Fruit fly (Drosophila melanogaster) whole organism, embryonic: ENCODE data around the gene Irbp18.
A peak's percentile ranks its signal among the peaks of the same experiment; 100 is the strongest.

Experiments used
- Abd-B ChIP-seq: fragments of 200-800 bp; sonication (Bioruptor generic); optimal IDR thresholded peaks from 2 replicates; lab custom pipeline; 2018; ENCODE audit warnings: missing biosample characterization, mild to moderate bottlenecking, missing genetic modification characterization, moderate library complexity
- CG10431 ChIP-seq: fragments of 200-800 bp; sonication (Bioruptor generic); optimal IDR thresholded peaks from 3 replicates; lab custom pipeline; 2018; ENCODE audit warnings: missing biosample characterization, mild to moderate bottlenecking, missing genetic modification characterization
- CG14710 ChIP-seq: fragments of 200-800 bp; sonication (Bioruptor generic); optimal IDR thresholded peaks from 3 replicates; lab custom pipeline; 2019; ENCODE audit warnings: missing biosample characterization, mild to moderate bottlenecking, missing genetic modification characterization, moderate library complexity
- CG14860 ChIP-seq: fragments of 200-800 bp; sonication (Bioruptor generic); IDR thresholded peaks from 3 replicates; pipeline ENCODE4 v1.3.6; 2022; ENCODE audit warnings: missing biosample characterization, missing genetic modification characterization; ENCODE audit not compliant: partially characterized antibody
- CG1529 ChIP-seq: fragments of 200-800 bp; sonication (Bioruptor generic); optimal IDR thresholded peaks from 3 replicates; lab custom pipeline; 2018; ENCODE audit warnings: missing biosample characterization, missing genetic modification characterization
- CG15514 ChIP-seq: fragments of 200-800 bp; sonication (Bioruptor generic); optimal IDR thresholded peaks from 3 replicates; lab custom pipeline; 2017; ENCODE audit warnings: missing biosample characterization, missing genetic modification characterization, mild to moderate bottlenecking, moderate library complexity, missing genetic modification reagents
- CG16863 ChIP-seq: fragments of 200-800 bp; sonication (Bioruptor generic); optimal IDR thresholded peaks from 3 replicates; lab custom pipeline; 2016; ENCODE audit warnings: missing biosample characterization, missing genetic modification characterization
- CG17568 ChIP-seq: fragments of 200-800 bp; sonication (Bioruptor generic); optimal IDR thresholded peaks from 2 replicates; lab custom pipeline; 2018; ENCODE audit warnings: missing biosample characterization, mild to moderate bottlenecking, missing genetic modification characterization, moderate library complexity
- CG17829 ChIP-seq: fragments of 200-800 bp; optimal IDR thresholded peaks from 2 replicates; lab custom pipeline; 2019; ENCODE audit warnings: missing biosample characterization, mild to moderate bottlenecking, missing genetic modification characterization, moderate library complexity
- CG2712 ChIP-seq: fragments of 200-800 bp; optimal IDR thresholded peaks from 3 replicates; lab custom pipeline; 2019; ENCODE audit warnings: missing biosample characterization, mild to moderate bottlenecking, missing genetic modification characterization, moderate library complexity
- CG2889 ChIP-seq: fragments of 200-800 bp; sonication (Bioruptor generic); IDR thresholded peaks from 3 replicates; pipeline ENCODE4 v1.3.6; 2022; ENCODE audit warnings: missing biosample characterization, missing genetic modification characterization
- CG3065 ChIP-seq: fragments of 200-800 bp; sonication (Bioruptor generic); optimal IDR thresholded peaks from 2 replicates; lab custom pipeline; 2016; ENCODE audit warnings: missing biosample characterization, missing genetic modification characterization
- CG31365 ChIP-seq: fragments of 200-800 bp; sonication (Bioruptor generic); optimal IDR thresholded peaks from 2 replicates; lab custom pipeline; 2018; ENCODE audit warnings: missing biosample characterization, mild to moderate bottlenecking, missing genetic modification characterization
- CG31388 ChIP-seq: fragments of 200-800 bp; sonication (Bioruptor generic); optimal IDR thresholded peaks from 2 replicates; lab custom pipeline; 2016; ENCODE audit warnings: missing biosample characterization, missing genetic modification characterization
- CG34376 ChIP-seq: fragments of 200-800 bp; sonication (Bioruptor generic); optimal IDR thresholded peaks from 2 replicates; lab custom pipeline; 2018; ENCODE audit warnings: missing biosample characterization, mild to moderate bottlenecking, missing genetic modification characterization
- CG3726 ChIP-seq: fragments of 200-800 bp; sonication (Bioruptor generic); IDR thresholded peaks from 3 replicates; pipeline ENCODE4, ENCODE4 v1.3.6; 2022; ENCODE audit warnings: missing biosample characterization, missing genetic modification characterization
- CG4707 ChIP-seq: fragments of 200-800 bp; sonication (Bioruptor generic); optimal IDR thresholded peaks from 2 replicates; lab custom pipeline; 2018; ENCODE audit warnings: missing biosample characterization, mild to moderate bottlenecking, missing genetic modification characterization, moderate library complexity
- CG4730 ChIP-seq: fragments of 200-800 bp; sonication (Bioruptor generic); IDR thresholded peaks from 2 replicates; pipeline ENCODE4 v1.3.6; 2022; ENCODE audit warnings: missing biosample characterization, missing genetic modification characterization
- CG7271 ChIP-seq: fragments of 200-800 bp; sonication (Bioruptor generic); optimal IDR thresholded peaks from 2 replicates; lab custom pipeline; 2018; ENCODE audit warnings: missing biosample characterization, mild to moderate bottlenecking, missing genetic modification characterization, moderate library complexity
- CG9609 ChIP-seq: fragments of 200-800 bp; sonication (Bioruptor generic); optimal IDR thresholded peaks from 3 replicates; lab custom pipeline; 2016; ENCODE audit warnings: missing biosample characterization, missing genetic modification characterization
- CTCF ChIP-seq: fragments of 200-800 bp; sonication (Bioruptor generic); optimal IDR thresholded peaks from 2 replicates; lab custom pipeline; 2017; ENCODE audit warnings: missing biosample characterization, mild to moderate bottlenecking, missing genetic modification characterization, moderate library complexity
- CoRest ChIP-seq: fragments of 200-800 bp; sonication (Bioruptor generic); optimal IDR thresholded peaks from 3 replicates; lab custom pipeline; 2018; ENCODE audit warnings: missing biosample characterization, mild to moderate bottlenecking, missing genetic modification characterization, moderate library complexity
- Dad ChIP-seq: fragments of 200-800 bp; sonication (Bioruptor generic); optimal IDR thresholded peaks from 3 replicates; lab custom pipeline; 2016; ENCODE audit warnings: missing biosample characterization, missing genetic modification characterization
- Dbx ChIP-seq: fragments of 200-800 bp; sonication (Bioruptor generic); IDR thresholded peaks from 3 replicates; pipeline ENCODE4 v1.3.6; 2022; ENCODE audit warnings: missing biosample characterization, missing genetic modification characterization
- Dek ChIP-seq: fragments of 200-800 bp; sonication (Bioruptor generic); optimal IDR thresholded peaks from 3 replicates; lab custom pipeline; 2019; ENCODE audit warnings: missing biosample characterization, mild to moderate bottlenecking, missing genetic modification characterization, moderate library complexity
- Doc2 ChIP-seq: fragments of 200-800 bp; sonication (Bioruptor generic); IDR thresholded peaks from 2 replicates; pipeline ENCODE4 v1.3.6; 2022; ENCODE audit warnings: missing biosample characterization, missing genetic modification characterization
- E2f2 ChIP-seq: fragments of 200-800 bp; sonication (Bioruptor generic); IDR thresholded peaks from 2 replicates; pipeline ENCODE4 v1.3.6; 2022; ENCODE audit warnings: missing biosample characterization, missing genetic modification characterization
- GATAe ChIP-seq: fragments of 200-800 bp; sonication (Bioruptor generic); conservative IDR thresholded peaks from 2 replicates; pipeline ENCODE4 v1.3.6; 2022; ENCODE audit warnings: missing biosample characterization, missing genetic modification characterization
- Ravus ChIP-seq: fragments of 200-800 bp; sonication (Bioruptor generic); IDR thresholded peaks from 2 replicates; pipeline ENCODE4 v1.3.6; 2022; ENCODE audit warnings: missing biosample characterization, missing genetic modification characterization
- Sry-β ChIP-seq: fragments of 200-800 bp; sonication (Bioruptor generic); optimal IDR thresholded peaks from 2 replicates; lab custom pipeline; 2018; ENCODE audit warnings: missing biosample characterization, mild to moderate bottlenecking, missing genetic modification characterization, moderate library complexity
- bcd ChIP-seq: fragments of 200-800 bp; sonication (Bioruptor generic); optimal IDR thresholded peaks from 2 replicates; lab custom pipeline; 2017; ENCODE audit warnings: missing biosample characterization, mild to moderate bottlenecking, missing genetic modification characterization
- bigmax ChIP-seq: fragments of 200-800 bp; sonication (Bioruptor generic); optimal IDR thresholded peaks from 2 replicates; lab custom pipeline; 2018; ENCODE audit warnings: missing biosample characterization, mild to moderate bottlenecking, missing genetic modification characterization
- cas ChIP-seq: fragments of 200-800 bp; sonication (Bioruptor generic); IDR thresholded peaks from 2 replicates; pipeline ENCODE4 v1.3.6; 2022; ENCODE audit warnings: missing biosample characterization, missing genetic modification characterization
- chif ChIP-seq, 2 experiments: fragments of 200-800 bp; sonication (Bioruptor generic); optimal IDR thresholded peaks; 3 replicates each; lab custom pipeline; 2016; ENCODE audit warnings: missing biosample characterization in 2 of 2, missing genetic modification characterization in 2 of 2
- crc ChIP-seq: fragments of 200-800 bp; sonication (Bioruptor generic); optimal IDR thresholded peaks from 2 replicates; lab custom pipeline; 2016; ENCODE audit warnings: missing biosample characterization, missing genetic modification characterization
- disco-r ChIP-seq: fragments of 200-800 bp; sonication (Bioruptor generic); optimal IDR thresholded peaks from 2 replicates; lab custom pipeline; 2016; ENCODE audit warnings: missing biosample characterization, missing genetic modification characterization
- dysf ChIP-seq: fragments of 200-800 bp; sonication (Bioruptor generic); IDR thresholded peaks from 3 replicates; pipeline ENCODE4 v1.3.6; 2022; ENCODE audit warnings: missing biosample characterization, missing genetic modification characterization
- en ChIP-seq: fragments of 200-800 bp; sonication (Bioruptor generic); optimal IDR thresholded peaks from 2 replicates; lab custom pipeline; 2016; ENCODE audit warnings: missing biosample characterization, missing genetic modification characterization
- h ChIP-seq: fragments of >200 bp; optimal IDR thresholded peaks from 2 replicates; lab custom pipeline; 2017
- ind ChIP-seq: fragments of 200-800 bp; sonication (Bioruptor generic); optimal IDR thresholded peaks from 3 replicates; lab custom pipeline; 2016; ENCODE audit warnings: missing biosample characterization, missing genetic modification characterization
- jigr1 ChIP-seq: fragments of 200-800 bp; sonication (Bioruptor generic); IDR thresholded peaks from 3 replicates; pipeline ENCODE4 v1.3.6; 2022; ENCODE audit warnings: missing biosample characterization, missing genetic modification characterization
- knrl ChIP-seq: fragments of 200-800 bp; sonication (Bioruptor generic); IDR thresholded peaks from 3 replicates; pipeline ENCODE4 v1.3.6; 2022; ENCODE audit warnings: missing biosample characterization, missing genetic modification characterization; ENCODE audit not compliant: partially characterized antibody
- nmo ChIP-seq: fragments of 200-800 bp; sonication (Bioruptor generic); optimal IDR thresholded peaks from 2 replicates; lab custom pipeline; 2018; ENCODE audit warnings: missing biosample characterization, mild to moderate bottlenecking, missing genetic modification characterization, moderate library complexity
- p53 ChIP-seq: fragments of 200-800 bp; sonication (Bioruptor generic); optimal IDR thresholded peaks from 2 replicates; lab custom pipeline; 2016; ENCODE audit warnings: missing biosample characterization, missing genetic modification characterization
- pros ChIP-seq: fragments of 200-800 bp; sonication (Bioruptor generic); optimal IDR thresholded peaks from 3 replicates; lab custom pipeline; 2019; ENCODE audit warnings: missing biosample characterization, mild to moderate bottlenecking, missing genetic modification characterization, moderate library complexity
- rib ChIP-seq: fragments of 200-800 bp; sonication (Bioruptor generic); IDR thresholded peaks from 2 replicates; pipeline ENCODE4 v1.3.6; 2022; ENCODE audit warnings: missing biosample characterization, missing genetic modification characterization
- ro ChIP-seq: fragments of 200-800 bp; sonication (Bioruptor generic); IDR thresholded peaks from 2 replicates; pipeline ENCODE4 v1.3.6; 2022; ENCODE audit warnings: missing biosample characterization, missing genetic modification characterization
- stc ChIP-seq: fragments of 200-800 bp; sonication (Bioruptor generic); IDR thresholded peaks from 2 replicates; pipeline ENCODE4 v1.3.6; 2022; ENCODE audit warnings: missing biosample characterization, missing genetic modification characterization
- ttk ChIP-seq: fragments of 200-800 bp; sonication (Bioruptor generic); IDR thresholded peaks from 2 replicates; pipeline ENCODE4 v2.1.2; 2022; ENCODE audit warnings: missing biosample characterization, missing genetic modification characterization
- usp ChIP-seq: fragments of >200 bp; optimal IDR thresholded peaks from 2 replicates; lab custom pipeline; 2017; ENCODE audit warnings: missing biosample characterization, missing genetic modification characterization
- wdn ChIP-seq: fragments of 200-800 bp; sonication (Bioruptor generic); IDR thresholded peaks from 2 replicates; pipeline ENCODE4 v1.3.6; 2022; ENCODE audit warnings: missing biosample characterization, missing genetic modification characterization

Irbp18 gene

dm6 chr3L:11118627-11119395, 20.8 kb upstream of the Irbp18 start (continued):
- no peak for TF ChIP-seq CG14860 (GFP tag; lab: Robert Waterston, UW)
- peak; percentile 64 for TF ChIP-seq p53
- peak; percentile 60 for TF ChIP-seq Dad
- TF ChIP-seq Doc2 (GFP tag; lab: Robert Waterston, UW), result no peak
- TF ChIP-seq pros (GFP tag; lab: Kevin White, UChicago), result peak; percentile 68
- TF ChIP-seq ttk, result no peak
- TF ChIP-seq Dek (tag; lab: Kevin White, UChicago), result peak; percentile 55
- TF ChIP-seq bigmax (GFP tag; lab: Kevin White, UChicago), result peak; percentile 58
- TF ChIP-seq CG4730 (GFP tag; lab: Robert Waterston, UW), result no peak
- TF ChIP-seq dysf (GFP tag; lab: Robert Waterston, UW), result peak; percentile 27; the same call in 1 of the 3 replicates
- TF ChIP-seq CG31365, result peak; percentile 77
- TF ChIP-seq bcd (GFP tag; lab: Kevin White, UChicago), result no peak
- TF ChIP-seq CG15514, result peak; percentile 73
- peak; percentile 50; the same call in 1 of the 2 replicates for TF ChIP-seq E2f2
- TF ChIP-seq cas (GFP tag; lab: Robert Waterston, UW), result no peak
- peak; percentile 6 for TF ChIP-seq CTCF (GFP tag; lab: Kevin White, UChicago)
- peak; percentile 54 for TF ChIP-seq CG16863 (GFP tag; lab: Kevin White, UChicago)
- no peak for TF ChIP-seq h
- peak; percentile 50 for TF ChIP-seq CG17829 (tag; lab: Kevin White, UChicago)
- TF ChIP-seq crc (GFP tag; lab: Kevin White, UChicago), result peak; percentile 64
- no peak for TF ChIP-seq Ravus
- peak; percentile 84; the same call in 2 of the 3 replicates for TF ChIP-seq Dbx (GFP tag; lab: Robert Waterston, UW)
- peak; percentile 71 for TF ChIP-seq CG7271 (tag; lab: Kevin White, UChicago)
- no peak for TF ChIP-seq ro (GFP tag; lab: Robert Waterston, UW)
- TF ChIP-seq CG34376 (GFP tag; lab: Kevin White, UChicago), result peak; percentile 95
- peak; percentile 47 for TF ChIP-seq en (GFP tag; lab: Kevin White, UChicago)
- peak; percentile 34 for TF ChIP-seq CG3065
- no peak for TF ChIP-seq GATAe (GFP tag; lab: Robert Waterston, UW)
- peak; percentile 5 for TF ChIP-seq CG31388
- peak; percentile 65 for TF ChIP-seq CG14710 (tag; lab: Kevin White, UChicago)
- peak; percentile 72 for TF ChIP-seq CG1529 (GFP tag; lab: Kevin White, UChicago)
- no peak for TF ChIP-seq CG2889 (GFP tag; lab: Robert Waterston, UW)
- TF ChIP-seq chif (GFP tag; optimal IDR thresholded peaks at IDR 0.05; lab: Kevin White, UChicago), result peak; percentile 23 to 65
- no peak for TF ChIP-seq jigr1 (GFP tag; lab: Robert Waterston, UW)
- peak; percentile 51; the same call in 1 of the 2 replicates for TF ChIP-seq wdn (GFP tag; lab: Robert Waterston, UW)
- no peak for TF ChIP-seq CG3726 (GFP tag; lab: Robert Waterston, UW)
- TF ChIP-seq CG2712 (tag; lab: Kevin White, UChicago), result peak; percentile 35
- TF ChIP-seq CG10431 (GFP tag; lab: Kevin White, UChicago), result peak; percentile 86
- TF ChIP-seq ind (GFP tag; lab: Kevin White, UChicago), result no peak
- TF ChIP-seq CG17568, result peak; percentile 90
- TF ChIP-seq CG9609 (GFP tag; lab: Kevin White, UChicago), result peak; percentile 16
- peak; percentile 16 for TF ChIP-seq nmo (GFP tag; lab: Kevin White, UChicago)
- TF ChIP-seq usp (GFP tag; lab: Kevin White, UChicago), result no peak
- no peak for TF ChIP-seq knrl
- TF ChIP-seq CG4707, result peak; percentile 72
- no peak for TF ChIP-seq Abd-B
- TF ChIP-seq CoRest, result peak; percentile 46
- TF ChIP-seq stc (GFP tag; lab: Robert Waterston, UW), result peak; percentile 58; the same call in 1 of the 2 replicates
- peak; percentile 21 for TF ChIP-seq Sry-β
- peak; percentile 76 for TF ChIP-seq disco-r
- peak; percentile 89 for TF ChIP-seq rib (GFP tag; lab: Robert Waterston, UW)
